Fruit fly (Drosophila melanogaster) whole organism, embryonic: Measurements from ENCODE around the gene Myo31DF.

ENCODE experiments used
- Awh ChIP-seq: fragments of 200-800 bp; sonication (Bioruptor generic); IDR thresholded peaks from 2 replicates; pipeline ENCODE4, ENCODE4 v1.3.6; 2022; ENCODE audit warnings: missing biosample characterization, missing genetic modification characterization
- CG10543 ChIP-seq: fragments of 200-800 bp; sonication (Bioruptor generic); optimal IDR thresholded peaks from 3 replicates; lab custom pipeline; 2017; ENCODE audit warnings: missing biosample characterization, mild to moderate bottlenecking, missing genetic modification characterization, moderate library complexity
- CG10979 ChIP-seq: fragments of 200-800 bp; sonication (Bioruptor generic); optimal IDR thresholded peaks from 2 replicates; lab custom pipeline; 2018; ENCODE audit warnings: missing biosample characterization, mild to moderate bottlenecking, missing genetic modification characterization, moderate library complexity
- CG12071 ChIP-seq: fragments of 200-800 bp; sonication (Bioruptor generic); optimal IDR thresholded peaks from 3 replicates; lab custom pipeline; 2018; ENCODE audit warnings: missing biosample characterization, mild to moderate bottlenecking, missing genetic modification characterization
- CG13296 ChIP-seq: fragments of 200-800 bp; sonication (Bioruptor generic); optimal IDR thresholded peaks from 3 replicates; lab custom pipeline; 2018; ENCODE audit warnings: missing biosample characterization, mild to moderate bottlenecking, missing genetic modification characterization
- CG1529 ChIP-seq: fragments of 200-800 bp; sonication (Bioruptor generic); optimal IDR thresholded peaks from 3 replicates; lab custom pipeline; 2018; ENCODE audit warnings: missing biosample characterization, missing genetic modification characterization
- CG16863 ChIP-seq: fragments of 200-800 bp; sonication (Bioruptor generic); optimal IDR thresholded peaks from 3 replicates; lab custom pipeline; 2016; ENCODE audit warnings: missing biosample characterization, missing genetic modification characterization
- CG17385 ChIP-seq: fragments of 200-800 bp; sonication (Bioruptor generic); optimal IDR thresholded peaks from 3 replicates; lab custom pipeline; 2018; ENCODE audit warnings: missing biosample characterization, mild to moderate bottlenecking, missing genetic modification characterization
- CG18262 ChIP-seq: fragments of 200-800 bp; optimal IDR thresholded peaks from 3 replicates; lab custom pipeline; 2019; ENCODE audit warnings: missing biosample characterization, mild to moderate bottlenecking, missing genetic modification characterization, moderate library complexity
- CG18764 ChIP-seq: fragments of 200-800 bp; sonication (Bioruptor generic); optimal IDR thresholded peaks from 3 replicates; lab custom pipeline; 2016; ENCODE audit warnings: missing biosample characterization, missing genetic modification characterization
- CG2678 ChIP-seq: fragments of 200-800 bp; sonication (Bioruptor generic); optimal IDR thresholded peaks from 3 replicates; lab custom pipeline; 2019; ENCODE audit warnings: missing biosample characterization, mild to moderate bottlenecking, missing genetic modification characterization, moderate library complexity
- CG2712 ChIP-seq: fragments of 200-800 bp; optimal IDR thresholded peaks from 3 replicates; lab custom pipeline; 2019; ENCODE audit warnings: missing biosample characterization, mild to moderate bottlenecking, missing genetic modification characterization, moderate library complexity
- CG2889 ChIP-seq: fragments of 200-800 bp; sonication (Bioruptor generic); IDR thresholded peaks from 3 replicates; pipeline ENCODE4 v1.3.6; 2022; ENCODE audit warnings: missing biosample characterization, missing genetic modification characterization
- CG30020 ChIP-seq: fragments of 200-800 bp; optimal IDR thresholded peaks from 2 replicates; lab custom pipeline; 2019; ENCODE audit warnings: missing biosample characterization, mild to moderate bottlenecking, missing genetic modification characterization, moderate library complexity
- CG34422 ChIP-seq: fragments of 200-800 bp; sonication (Bioruptor generic); IDR thresholded peaks from 3 replicates; pipeline ENCODE4 v1.3.6; 2022; ENCODE audit warnings: missing biosample characterization, missing genetic modification characterization
- CG6654 ChIP-seq: fragments of 200-800 bp; sonication (Bioruptor generic); optimal IDR thresholded peaks from 2 replicates; lab custom pipeline; 2017; ENCODE audit warnings: missing biosample characterization, mild to moderate bottlenecking, missing genetic modification characterization
- CG7556 ChIP-seq: fragments of 200-800 bp; sonication (Bioruptor generic); optimal IDR thresholded peaks from 2 replicates; lab custom pipeline; 2017; ENCODE audit warnings: missing biosample characterization, mild to moderate bottlenecking, missing genetic modification characterization
- CG7963 ChIP-seq: fragments of 200-800 bp; sonication (Bioruptor generic); IDR thresholded peaks from 3 replicates; pipeline ENCODE4 v1.3.6; 2022; ENCODE audit warnings: missing biosample characterization, missing genetic modification characterization; ENCODE audit not compliant: partially characterized antibody
- CG9215 ChIP-seq: fragments of 200-800 bp; sonication (Bioruptor generic); IDR thresholded peaks from 2 replicates; pipeline ENCODE4 v1.3.6; 2022; ENCODE audit warnings: missing biosample characterization, missing genetic modification characterization
- CG9797 ChIP-seq: fragments of 200-800 bp; sonication (Bioruptor generic); optimal IDR thresholded peaks from 3 replicates; lab custom pipeline; 2018; ENCODE audit warnings: missing biosample characterization, mild to moderate bottlenecking, missing genetic modification characterization
- CrebB ChIP-seq: fragments of 200-800 bp; sonication (Bioruptor generic); optimal IDR thresholded peaks from 3 replicates; lab custom pipeline; 2018; ENCODE audit warnings: missing biosample characterization, mild to moderate bottlenecking, missing genetic modification characterization
- Dbx ChIP-seq: fragments of 200-800 bp; sonication (Bioruptor generic); IDR thresholded peaks from 3 replicates; pipeline ENCODE4 v1.3.6; 2022; ENCODE audit warnings: missing biosample characterization, missing genetic modification characterization
- Dip3 ChIP-seq: fragments of 200-800 bp; sonication (Bioruptor generic); optimal IDR thresholded peaks from 3 replicates; lab custom pipeline; 2016; ENCODE audit warnings: missing biosample characterization, missing genetic modification characterization
- E2f1 ChIP-seq: fragments of 200-800 bp; sonication (Bioruptor generic); IDR thresholded peaks from 2 replicates; pipeline ENCODE4 v1.3.6; 2022; ENCODE audit warnings: missing biosample characterization, missing genetic modification characterization
- Hmx ChIP-seq: fragments of 200-800 bp; sonication (Bioruptor generic); optimal IDR thresholded peaks from 2 replicates; lab custom pipeline; 2016; ENCODE audit warnings: missing biosample characterization, missing genetic modification characterization
- Jarid2 ChIP-seq: fragments of 200-800 bp; sonication (Bioruptor generic); optimal IDR thresholded peaks from 3 replicates; lab custom pipeline; 2017; ENCODE audit warnings: mild to moderate bottlenecking, missing biosample characterization, missing genetic modification reagents, missing genetic modification characterization
- NfI ChIP-seq: fragments of 200-800 bp; sonication (Bioruptor generic); optimal IDR thresholded peaks from 3 replicates; lab custom pipeline; 2018; ENCODE audit warnings: missing biosample characterization, mild to moderate bottlenecking, missing genetic modification characterization, moderate library complexity
- Tbp ChIP-seq: fragments of >200 bp; optimal IDR thresholded peaks from 2 replicates; lab custom pipeline; 2018; ENCODE audit warnings: missing biosample characterization, missing genetic modification characterization
- Vsx1 ChIP-seq: fragments of 200-800 bp; sonication (Bioruptor generic); optimal IDR thresholded peaks from 2 replicates; lab custom pipeline; 2017; ENCODE audit warnings: missing biosample characterization, mild to moderate bottlenecking, missing genetic modification characterization, missing genetic modification reagents
- ab ChIP-seq: fragments of 200-800 bp; sonication (Bioruptor generic); optimal IDR thresholded peaks from 2 replicates; lab custom pipeline; 2016; ENCODE audit warnings: missing biosample characterization, missing genetic modification characterization
- al ChIP-seq: fragments of 200-800 bp; sonication (Bioruptor generic); IDR thresholded peaks from 2 replicates; pipeline ENCODE4 v1.3.6; 2022; ENCODE audit warnings: missing biosample characterization, missing genetic modification characterization
- ase ChIP-seq: fragments of 200-800 bp; sonication (Bioruptor generic); IDR thresholded peaks from 3 replicates; pipeline ENCODE4 v1.3.6; 2022; ENCODE audit warnings: missing biosample characterization, missing genetic modification characterization
- cas ChIP-seq: fragments of 200-800 bp; sonication (Bioruptor generic); IDR thresholded peaks from 2 replicates; pipeline ENCODE4 v1.3.6; 2022; ENCODE audit warnings: missing biosample characterization, missing genetic modification characterization
- danr ChIP-seq: fragments of 200-800 bp; sonication (Bioruptor generic); IDR thresholded peaks from 2 replicates; pipeline ENCODE4 v1.3.6; 2022; ENCODE audit warnings: missing biosample characterization, missing genetic modification characterization
- en ChIP-seq: fragments of 200-800 bp; sonication (Bioruptor generic); optimal IDR thresholded peaks from 2 replicates; lab custom pipeline; 2016; ENCODE audit warnings: missing biosample characterization, missing genetic modification characterization
- ewg ChIP-seq: fragments of 200-800 bp; sonication (Bioruptor generic); optimal IDR thresholded peaks from 3 replicates; lab custom pipeline; 2017; ENCODE audit warnings: mild to moderate bottlenecking, missing biosample characterization, missing genetic modification reagents, missing genetic modification characterization
- eyg ChIP-seq: fragments of 200-800 bp; sonication (Bioruptor generic); optimal IDR thresholded peaks from 3 replicates; lab custom pipeline; 2016; ENCODE audit warnings: missing biosample characterization, missing genetic modification characterization
- fd3F ChIP-seq: fragments of 200-800 bp; sonication (Bioruptor generic); optimal IDR thresholded peaks from 2 replicates; lab custom pipeline; 2018; ENCODE audit warnings: missing biosample characterization, mild to moderate bottlenecking, missing genetic modification characterization, moderate library complexity
- ftz-f1 ChIP-seq: fragments of 200-800 bp; sonication (Bioruptor generic); optimal IDR thresholded peaks from 2 replicates; lab custom pipeline; 2016; ENCODE audit warnings: missing biosample characterization, missing genetic modification characterization
- fu2 ChIP-seq: fragments of 200-800 bp; sonication (Bioruptor generic); optimal IDR thresholded peaks from 2 replicates; lab custom pipeline; 2016; ENCODE audit warnings: missing biosample characterization, missing genetic modification characterization
- insv ChIP-seq, 2 experiments: fragments of 200-800 bp; sonication (Bioruptor generic); optimal IDR thresholded peaks; 3 replicates each; lab custom pipeline; 2016 to 2018; ENCODE audit warnings: missing biosample characterization in 2 of 2, missing genetic modification characterization in 2 of 2
- mld ChIP-seq: fragments of 200-800 bp; sonication (Bioruptor generic); IDR thresholded peaks from 3 replicates; pipeline ENCODE4 v1.3.6; 2022; ENCODE audit warnings: missing biosample characterization, missing genetic modification characterization; ENCODE audit not compliant: partially characterized antibody
- peb ChIP-seq: fragments of 200-800 bp; sonication (Bioruptor generic); IDR thresholded peaks from 2 replicates; pipeline ENCODE4 v1.3.6; 2022; ENCODE audit warnings: missing biosample characterization, missing genetic modification characterization
- schlank ChIP-seq: fragments of 200-800 bp; sonication (Bioruptor generic); optimal IDR thresholded peaks from 2 replicates; lab custom pipeline; 2018; ENCODE audit warnings: missing biosample characterization, mild to moderate bottlenecking, missing genetic modification characterization
- slbo ChIP-seq: fragments of 200-800 bp; sonication (Bioruptor generic); IDR thresholded peaks from 2 replicates; pipeline ENCODE4 v1.3.6; 2022; ENCODE audit warnings: missing biosample characterization, missing genetic modification characterization
- stwl ChIP-seq: fragments of 200-800 bp; sonication (Bioruptor generic); optimal IDR thresholded peaks from 3 replicates; lab custom pipeline; 2018; ENCODE audit warnings: missing biosample characterization, mild to moderate bottlenecking, missing genetic modification characterization, moderate library complexity
- ttk ChIP-seq: fragments of 200-800 bp; sonication (Bioruptor generic); IDR thresholded peaks from 2 replicates; pipeline ENCODE4 v2.1.2; 2022; ENCODE audit warnings: missing biosample characterization, missing genetic modification characterization
- wdn ChIP-seq: fragments of 200-800 bp; sonication (Bioruptor generic); IDR thresholded peaks from 2 replicates; pipeline ENCODE4 v1.3.6; 2022; ENCODE audit warnings: missing biosample characterization, missing genetic modification characterization
- zen ChIP-seq: fragments of 200-800 bp; sonication (Bioruptor generic); optimal IDR thresholded peaks from 3 replicates; lab custom pipeline; 2018; ENCODE audit warnings: missing biosample characterization, mild to moderate bottlenecking, missing genetic modification characterization, moderate library complexity
- zfh1 ChIP-seq: fragments of 200-800 bp; sonication (Bioruptor generic); IDR thresholded peaks from 3 replicates; pipeline ENCODE4 v1.3.6; 2022; ENCODE audit warnings: missing biosample characterization, missing genetic modification characterization

Myo31DF gene

DNA sequence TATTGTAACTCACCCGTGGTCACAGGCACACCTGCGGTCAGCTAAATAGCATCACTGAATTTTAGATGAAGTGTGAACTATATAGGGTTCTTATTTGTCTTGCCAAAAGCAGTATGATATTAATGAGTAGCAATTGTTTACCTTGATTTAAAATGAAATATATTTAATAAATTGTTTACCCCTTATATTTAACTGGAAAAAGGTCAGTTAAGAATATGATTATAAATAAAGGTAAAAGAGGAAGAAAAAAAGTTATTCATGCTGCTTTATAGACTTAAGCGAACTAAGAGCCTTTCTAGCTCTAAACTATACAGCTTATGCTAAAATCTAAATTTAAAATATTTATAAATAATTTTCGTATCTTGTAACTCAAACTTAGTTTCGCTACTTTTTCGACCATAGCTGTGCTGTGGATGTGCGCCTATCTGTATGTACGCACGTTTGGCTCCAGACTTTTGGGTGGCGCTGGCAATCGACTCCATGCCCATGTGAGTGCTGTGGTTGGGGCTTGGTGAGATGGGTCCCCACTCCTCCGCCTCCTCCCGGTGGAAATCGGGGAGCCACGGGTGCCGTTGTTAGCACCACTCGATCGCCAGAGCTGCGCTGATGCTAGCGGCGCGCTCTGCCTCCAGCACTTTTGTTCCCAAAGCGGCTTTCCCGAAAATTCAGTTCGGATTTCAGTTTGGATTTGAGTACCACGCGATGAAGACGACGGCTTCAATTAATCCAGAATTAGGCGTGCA is 64.4 kb downstream of the Myo31DF start, which contains the start of gene loh (continued):
- TF ChIP-seq Awh (no peak), E2f1 (GFP tag; lab: Robert Waterston, UW) (peak; percentile 17; the same call in 1 of the 2 replicates), CG34422 (no peak), ab (GFP tag; lab: Kevin White, UChicago) (no peak), CG12071 (no peak), peb (GFP tag; lab: Robert Waterston, UW) (0 out of 2 replicates have a peak, but pooled peaks have one; percentile 23), Hmx (peak; percentile 2), CG30020 (tag; lab: Kevin White, UChicago) (peak; percentile 38), Jarid2 (no peak), CG9215 (GFP tag; lab: Robert Waterston, UW) (no peak), CG7963 (GFP tag; lab: Robert Waterston, UW) (no peak), CG13296 (GFP tag; lab: Kevin White, UChicago) (peak; percentile 9), danr (GFP tag; lab: Robert Waterston, UW) (peak; percentile 36; the same call in 1 of the 2 replicates), cas (GFP tag; lab: Robert Waterston, UW) (no peak), insv (GFP tag; optimal IDR thresholded peaks at IDR 0.05; lab: Kevin White, UChicago) (no peak), CG16863 (GFP tag; lab: Kevin White, UChicago) (no peak), CG18262 (peak; percentile 85), ttk (GFP tag; lab: Robert Waterston, UW) (0 out of 2 replicates have a peak, but pooled peaks have one; percentile 38), fd3F (GFP tag; lab: Kevin White, UChicago) (peak; percentile 24), CG6654 (GFP tag; lab: Kevin White, UChicago) (no peak), ewg (peak; percentile 50), CG2712 (peak; percentile 77), Dbx (no peak), Tbp (GFP tag; lab: Kevin White, UChicago) (no peak), zfh1 (GFP tag; lab: Robert Waterston, UW) (0 out of 3 replicates have a peak, but pooled peaks have one; percentile 40), CG10543 (GFP tag; lab: Kevin White, UChicago) (peak; percentile 64), CG2889 (GFP tag; lab: Robert Waterston, UW) (no peak), CG10979 (peak; percentile 76), fu2 (no peak), zen (tag; lab: Kevin White, UChicago) (peak; percentile 21), ftz-f1 (GFP tag; lab: Kevin White, UChicago) (no peak), slbo (no peak), CG9797 (GFP tag; lab: Kevin White, UChicago) (no peak), wdn (GFP tag; lab: Robert Waterston, UW) (no peak), al (GFP tag; lab: Robert Waterston, UW) (no peak), CG1529 (GFP tag; lab: Kevin White, UChicago) (peak; percentile 18), Vsx1 (peak; percentile 38), CG18764 (GFP tag; lab: Kevin White, UChicago) (no peak), CG7556 (GFP tag; lab: Kevin White, UChicago) (peak; percentile 84), Dip3 (GFP tag; lab: Kevin White, UChicago) (no peak), schlank (tag; lab: Kevin White, UChicago) (no peak), NfI (GFP tag; lab: Kevin White, UChicago) (peak; percentile 1), CG2678 (tag; lab: Kevin White, UChicago) (no peak), eyg (GFP tag; lab: Kevin White, UChicago) (no peak), en (no peak), CrebB (tag; lab: Kevin White, UChicago) (no peak), stwl (no peak), ase (GFP tag; lab: Robert Waterston, UW) (no peak), mld (no peak), CG17385 (GFP tag; lab: Kevin White, UChicago) (peak; percentile 65)
